Worm (Caenorhabditis elegans): ENCODE results near the gene math-31.

The math-31 gene

DNA sequence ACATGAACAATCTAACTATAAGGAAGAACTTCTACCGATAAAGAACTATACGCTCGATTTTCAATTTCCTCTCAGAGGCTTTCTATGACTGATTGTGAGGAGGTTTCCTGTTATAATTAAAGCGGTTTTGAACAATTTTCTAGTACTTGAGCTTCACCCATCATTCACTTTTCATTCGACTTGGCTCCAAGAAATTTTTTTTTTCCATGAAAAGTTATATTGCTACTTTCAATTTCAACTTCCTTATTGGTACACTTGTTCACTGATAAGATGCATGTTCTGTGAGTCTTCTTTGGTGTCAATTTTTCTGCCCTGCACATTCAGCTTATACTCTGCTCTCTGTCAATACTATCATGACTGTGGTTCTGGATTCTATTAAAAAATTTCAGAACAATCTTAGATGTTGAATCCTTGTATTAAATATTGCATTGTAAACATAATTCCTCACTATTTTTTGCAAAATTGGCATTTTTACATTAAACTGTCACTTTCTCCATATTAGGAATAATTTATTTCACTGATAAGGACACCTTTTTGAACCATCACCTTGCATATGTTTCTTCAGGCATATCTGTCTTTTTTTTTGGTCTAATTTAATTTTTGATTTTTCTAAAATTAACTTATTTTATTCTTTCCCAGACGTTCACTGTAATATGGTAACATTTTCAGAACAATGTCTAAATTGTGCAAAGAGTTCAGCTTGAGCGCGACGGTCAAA is 41.6 kb downstream of the math-31 start, which contains the start of gene math-10:
Gene math-10, plus strand, starts transcription at position 668 of the 718 bp plus-strand sequence.
- no peak for TF ChIP-seq duxl-1 (tag; optimal IDR thresholded peaks at IDR 0.05; ENCODE audit: poor library complexity)
- peak in 1 of 2 experiments; percentile 79 for TF ChIP-seq unc-62 (GFP tag; optimal IDR thresholded peaks at IDR 0.05 in 1 of 2)
- no peak for TF ChIP-seq unc-62 (tag; optimal IDR thresholded peaks at IDR 0.05)
- TF ChIP-seq gei-8 (GFP tag; optimal IDR thresholded peaks at IDR 0.05), result no peak
- peak; percentile 8 for TF ChIP-seq pqm-1 (tag; optimal IDR thresholded peaks at IDR 0.05)
- no peak for TF ChIP-seq nhr-102 (tag; optimal IDR thresholded peaks at IDR 0.05)
- TF ChIP-seq dmd-6 (GFP tag; IDR thresholded peaks at IDR 0.05), result peak; percentile 55
- no peak for TF ChIP-seq lin-29 (GFP tag; IDR thresholded peaks at IDR 0.05)
- peak; percentile 54 for TF ChIP-seq hlh-11 (tag; optimal IDR thresholded peaks at IDR 0.05)
- peak; percentile 33 for TF ChIP-seq nhr-28 (tag; optimal IDR thresholded peaks at IDR 0.05)

DNA sequence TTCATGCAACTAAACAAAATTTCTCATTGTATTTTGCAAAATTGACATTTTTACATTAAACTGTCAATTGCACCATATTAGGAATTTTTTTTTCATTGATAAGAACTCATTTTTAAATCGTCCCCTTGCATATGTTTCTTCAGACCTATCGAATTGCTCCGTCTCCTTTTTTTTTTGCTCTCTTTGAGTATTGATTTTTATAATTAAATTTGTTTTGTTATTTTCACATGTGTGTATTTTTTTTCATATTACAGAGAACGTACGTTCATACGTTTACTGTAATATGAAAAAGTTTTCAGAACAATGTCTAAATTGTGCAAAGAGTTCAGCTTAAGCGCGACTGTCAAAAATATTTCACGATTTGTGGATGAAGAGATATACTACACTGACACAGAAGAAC is 43.5 kb downstream of the math-31 start, which contains the start of gene math-14:
Gene math-14, plus strand, starts transcription at position 301 of the 400 bp plus-strand sequence.
- no peak for TF ChIP-seq lir-3 (tag; optimal IDR thresholded peaks at IDR 0.05)
- TF ChIP-seq tra-1 (GFP tag; IDR thresholded peaks at IDR 0.05), result no peak
- no peak for TF ChIP-seq daf-16 (GFP tag; optimal IDR thresholded peaks at IDR 0.05)
- peak; percentile 24 for TF ChIP-seq daf-16 (tag; optimal IDR thresholded peaks at IDR 0.05)
- TF ChIP-seq php-3 (GFP tag; IDR thresholded peaks at IDR 0.05), result no peak

DNA sequence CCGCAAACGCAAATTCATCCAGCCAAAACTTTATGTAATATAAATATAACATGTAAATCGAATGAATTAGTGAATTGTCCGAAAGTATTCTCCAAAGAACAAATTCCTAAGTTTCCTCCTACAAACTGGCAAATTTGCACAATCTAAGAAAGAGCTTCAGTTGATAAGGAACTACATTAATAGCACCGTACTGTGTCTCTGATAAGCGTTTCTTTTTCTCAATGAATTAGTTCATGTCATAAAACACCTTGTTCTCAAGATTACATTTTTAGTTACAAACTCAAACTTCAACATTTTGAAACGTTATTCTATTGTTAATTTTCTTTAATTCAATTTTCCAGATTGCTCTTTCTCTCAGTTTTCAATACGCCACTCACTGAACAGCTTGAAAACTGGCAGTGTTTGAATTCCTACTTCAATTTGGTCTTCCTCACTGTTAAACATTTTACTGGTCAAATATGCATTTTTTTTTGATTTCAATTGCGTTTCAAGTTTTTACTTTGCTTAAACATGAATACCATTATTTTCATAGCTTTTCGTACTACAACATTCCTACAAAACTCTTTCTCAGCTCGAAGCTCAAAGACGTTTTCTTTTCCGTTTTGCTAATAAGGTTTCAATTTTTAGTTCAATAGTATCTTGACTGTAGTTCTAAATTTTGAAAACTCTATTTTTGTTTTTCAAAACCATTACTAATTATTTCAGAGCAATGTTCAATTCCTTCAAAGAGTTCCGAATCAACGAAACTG is 46.8 kb downstream of the math-31 start, which contains the start of gene math-15:
Gene math-15, plus strand, starts transcription at position 699 of the 749 bp plus-strand sequence.
- no peak for TF ChIP-seq ceh-82 (tag; optimal IDR thresholded peaks at IDR 0.05)
- no peak for TF ChIP-seq mxl-3 (GFP tag; optimal IDR thresholded peaks at IDR 0.05)
- TF ChIP-seq nhr-28 (tag; optimal IDR thresholded peaks at IDR 0.05), result peak; percentile 53
- peak; percentile 72 for TF ChIP-seq pqm-1 (tag; optimal IDR thresholded peaks at IDR 0.05)
- TF ChIP-seq arid-1 (GFP tag; conservative IDR thresholded peaks at IDR 0.05), result no peak
- TF ChIP-seq Y48G9A.11 (GFP tag; IDR thresholded peaks at IDR 0.05), result no peak

DNA sequence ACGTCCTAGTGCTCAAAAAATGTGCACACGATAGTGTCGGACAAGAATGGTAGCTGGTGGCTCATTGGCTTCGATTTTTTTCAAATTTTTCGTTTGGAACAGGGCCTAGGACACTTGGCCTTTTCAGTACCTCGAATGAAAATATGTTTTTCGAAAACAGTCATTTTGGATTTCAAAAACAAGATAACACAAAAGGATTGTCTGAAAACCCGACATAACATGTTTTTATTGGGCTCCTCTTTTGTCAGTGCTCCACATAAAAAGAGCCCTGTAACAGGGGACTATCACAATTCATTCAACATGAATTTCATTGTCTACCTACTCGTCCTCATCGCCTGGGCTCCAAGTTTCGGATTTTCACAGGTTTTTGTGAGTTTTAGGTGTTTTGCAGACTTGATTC is 48.4 kb downstream of the math-31 start, which contains the start of gene C16C4.17:
Gene C16C4.17, plus strand, starts transcription at position 301 of the 400 bp plus-strand sequence.
- TF ChIP-seq mxl-2 (GFP tag; conservative IDR thresholded peaks at IDR 0.05), result no peak
- no peak for TF ChIP-seq F44E2.7 (GFP tag; IDR thresholded peaks at IDR 0.05)
- no peak for TF ChIP-seq unc-39 (tag; optimal IDR thresholded peaks at IDR 0.05)
- TF ChIP-seq ctbp-1 (GFP tag; IDR thresholded peaks at IDR 0.05), result no peak
- no peak for TF ChIP-seq snpc-4 (tag; optimal IDR thresholded peaks at IDR 0.05)
- no peak for TF ChIP-seq rbr-2 (tag; optimal IDR thresholded peaks at IDR 0.05)
- TF ChIP-seq egl-43 (GFP tag; IDR thresholded peaks at IDR 0.05), result no peak
- TF ChIP-seq lir-3 (tag; optimal IDR thresholded peaks at IDR 0.05), result no peak
- TF ChIP-seq spr-3 (GFP tag; optimal IDR thresholded peaks at IDR 0.05), result no peak
- TF ChIP-seq unc-62 (GFP tag; optimal IDR thresholded peaks at IDR 0.05 in 1 of 2), result no peak
- no peak for TF ChIP-seq unc-62 (tag; optimal IDR thresholded peaks at IDR 0.05)
- no peak for TF ChIP-seq jun-1 (tag; optimal IDR thresholded peaks at IDR 0.05)
- TF ChIP-seq snpc-1.2 (GFP tag; IDR thresholded peaks at IDR 0.05), result no peak
- TF ChIP-seq Y48G9A.11 (GFP tag; IDR thresholded peaks at IDR 0.05), result no peak

Data from whole organism, L4 larva.